Fruit fly (Drosophila melanogaster) whole organism, adult: ENCODE results near the gene ksh.

Experiments
- CG11617 ChIP-seq: fragments of 200-800 bp; sonication (Bioruptor generic); optimal IDR thresholded peaks from 2 replicates; lab custom pipeline; 2017; ENCODE audit warnings: mild to moderate bottlenecking, missing biosample characterization, missing genetic modification reagents, missing genetic modification characterization
- CG12768 ChIP-seq: fragments of 200-800 bp; sonication (Bioruptor generic); optimal IDR thresholded peaks from 2 replicates; lab custom pipeline; 2017; ENCODE audit warnings: missing biosample characterization, missing genetic modification characterization, mild to moderate bottlenecking, moderate library complexity, missing genetic modification reagents
- CG14711 ChIP-seq: fragments of 200-800 bp; sonication (Bioruptor generic); optimal IDR thresholded peaks from 2 replicates; lab custom pipeline; 2018; ENCODE audit warnings: missing biosample characterization, mild to moderate bottlenecking, missing genetic modification characterization, moderate library complexity
- CG1620 ChIP-seq: fragments of 200-800 bp; sonication (Bioruptor generic); optimal IDR thresholded peaks from 2 replicates; lab custom pipeline; 2016; ENCODE audit warnings: missing biosample characterization, missing genetic modification characterization
- CG33017 ChIP-seq: fragments of 200-800 bp; sonication (Bioruptor generic); optimal IDR thresholded peaks from 2 replicates; lab custom pipeline; 2018; ENCODE audit warnings: missing biosample characterization, mild to moderate bottlenecking, missing genetic modification characterization, moderate library complexity
- CG5204 ChIP-seq: fragments of 200-800 bp; sonication (Bioruptor generic); optimal IDR thresholded peaks from 2 replicates; lab custom pipeline; 2016; ENCODE audit warnings: missing biosample characterization, missing genetic modification characterization
- CG7045 ChIP-seq: fragments of 200-800 bp; sonication (Bioruptor generic); optimal IDR thresholded peaks from 2 replicates; lab custom pipeline; 2017; ENCODE audit warnings: missing biosample characterization, mild to moderate bottlenecking, missing genetic modification characterization
- CG7101 ChIP-seq: fragments of 200-800 bp; sonication (Bioruptor generic); optimal IDR thresholded peaks from 2 replicates; lab custom pipeline; 2018; ENCODE audit warnings: missing biosample characterization, mild to moderate bottlenecking, missing genetic modification characterization, moderate library complexity
- Clk ChIP-seq: fragments of 200-800 bp; sonication (Bioruptor generic); optimal IDR thresholded peaks from 2 replicates; lab custom pipeline; 2017; ENCODE audit warnings: missing biosample characterization, missing genetic modification characterization
- Crg-1 ChIP-seq: fragments of 200-800 bp; sonication (Bioruptor generic); optimal IDR thresholded peaks from 2 replicates; lab custom pipeline; 2016; ENCODE audit warnings: missing biosample characterization, missing genetic modification characterization
- Hr96 ChIP-seq: fragments of 200-800 bp; sonication (Bioruptor generic); optimal IDR thresholded peaks from 2 replicates; lab custom pipeline; 2016; ENCODE audit warnings: missing biosample characterization, missing genetic modification characterization
- Mnt ChIP-seq: fragments of 200-800 bp; sonication (Bioruptor generic); optimal IDR thresholded peaks from 2 replicates; lab custom pipeline; 2016; ENCODE audit warnings: missing biosample characterization, mild to moderate bottlenecking, missing genetic modification characterization
- bab1 ChIP-seq: fragments of 200-800 bp; sonication (Bioruptor generic); optimal IDR thresholded peaks from 3 replicates; lab custom pipeline; 2019; ENCODE audit warnings: missing biosample characterization, mild to moderate bottlenecking, missing genetic modification characterization, moderate library complexity
- cic ChIP-seq: fragments of 200-800 bp; sonication (Bioruptor generic); optimal IDR thresholded peaks from 2 replicates; lab custom pipeline; 2017; ENCODE audit warnings: missing biosample characterization, mild to moderate bottlenecking, missing genetic modification characterization, moderate library complexity
- cnc ChIP-seq, 2 experiments: fragments of >200 bp; optimal IDR thresholded peaks; 2 replicates each; lab custom pipeline; 2017
- kay ChIP-seq: fragments of 200-800 bp; sonication (Bioruptor generic); peaks from one replicate; lab custom pipeline; 2016; ENCODE audit warnings: missing biosample characterization, missing genetic modification characterization, borderline replicate concordance
- ovo ChIP-seq: fragments of 200-800 bp; sonication (Bioruptor generic); optimal IDR thresholded peaks from 2 replicates; lab custom pipeline; 2016; ENCODE audit warnings: missing biosample characterization, missing genetic modification characterization
- pad ChIP-seq: fragments of 200-800 bp; sonication (Bioruptor generic); optimal IDR thresholded peaks from 3 replicates; lab custom pipeline; 2017; ENCODE audit warnings: missing biosample characterization, missing genetic modification characterization, mild to moderate bottlenecking, moderate library complexity, missing genetic modification reagents
- tj ChIP-seq: fragments of 200-800 bp; sonication (Bioruptor generic); optimal IDR thresholded peaks from 3 replicates; lab custom pipeline; 2017; ENCODE audit warnings: missing biosample characterization, mild to moderate bottlenecking, missing genetic modification characterization, moderate library complexity
- toe ChIP-seq: fragments of 200-800 bp; sonication (Bioruptor generic); optimal IDR thresholded peaks from 2 replicates; lab custom pipeline; 2016; ENCODE audit warnings: missing biosample characterization, missing genetic modification characterization

Gene ksh

dm6 chrX:19494830-19495610, at the start of gene ksh, which contains the start of the genes CG14200 and Pfrx:
Gene ksh, minus strand, starts transcription at chrX:19494992.
Gene CG14200, plus strand, starts transcription at chrX:19495505.
Gene Pfrx, plus strand, starts transcription at chrX:19495505.
- TF ChIP-seq bab1 (GFP tag; lab: Kevin White, UChicago) = peak; percentile 8
- TF ChIP-seq CG7101 (tag; lab: Kevin White, UChicago) = peak; percentile 10
- TF ChIP-seq Clk (GFP tag; lab: Kevin White, UChicago) = no peak
- TF ChIP-seq CG1620 (GFP tag; lab: Kevin White, UChicago) = peak; percentile 72
- peak; percentile 9 for TF ChIP-seq ovo
- TF ChIP-seq cic (GFP tag; lab: Kevin White, UChicago) = no peak
- TF ChIP-seq toe = peak; percentile 34
- TF ChIP-seq cnc (optimal IDR thresholded peaks at IDR 0.05; lab: Kevin White, UChicago) = no peak

- no peak for TF ChIP-seq CG12768 (GFP tag; lab: Kevin White, UChicago)
- TF ChIP-seq CG1620 (GFP tag; lab: Kevin White, UChicago) = no peak
- no peak for TF ChIP-seq tj
- TF ChIP-seq cnc (optimal IDR thresholded peaks at IDR 0.05; lab: Kevin White, UChicago) = no peak
- TF ChIP-seq CG7045 = no peak
- TF ChIP-seq ovo = no peak
- TF ChIP-seq kay (GFP tag; lab: Kevin White, UChicago) = no peak
- TF ChIP-seq Hr96 (GFP tag; lab: Kevin White, UChicago) = no peak
- no peak for TF ChIP-seq Mnt
- TF ChIP-seq bab1 (GFP tag; lab: Kevin White, UChicago) = no peak
- no peak for TF ChIP-seq CG5204 (GFP tag; lab: Kevin White, UChicago)
- no peak for TF ChIP-seq CG33017
- no peak for TF ChIP-seq Crg-1 (GFP tag; lab: Kevin White, UChicago)
- TF ChIP-seq CG11617 (GFP tag; lab: Kevin White, UChicago) = no peak
- no peak for TF ChIP-seq toe
Observed at dm6 chrX:19535394-19535793, 40.6 kb upstream of the ksh start.

DNA sequence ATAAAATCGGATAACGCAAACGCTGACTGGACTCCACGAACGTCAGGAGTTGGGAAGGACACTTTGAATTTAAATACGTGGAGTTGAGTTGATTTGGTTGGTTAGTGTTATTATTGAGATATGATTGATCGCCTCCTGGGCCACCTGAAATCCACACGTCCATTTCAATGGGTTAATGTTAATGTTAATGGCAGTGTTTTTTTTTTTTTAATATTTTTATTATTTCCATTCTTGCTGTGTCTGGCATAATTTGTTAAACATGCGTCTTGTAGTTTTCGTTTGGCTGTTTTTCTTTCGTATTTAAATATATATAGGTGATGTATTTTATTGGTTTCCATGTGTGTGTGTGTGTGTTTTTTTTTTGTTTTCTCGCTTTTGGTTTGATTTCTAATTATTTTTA, 36.9 kb upstream of the ksh start, which contains the start of gene CG12231:
Gene CG12231 (minus strand): TSS at position 101 of the 400 bp plus-strand sequence.
- no peak for TF ChIP-seq CG5204 (GFP tag; lab: Kevin White, UChicago)
- TF ChIP-seq CG14711 = no peak
- TF ChIP-seq CG33017 = no peak
- no peak for TF ChIP-seq pad (GFP tag; lab: Kevin White, UChicago)
- no peak for TF ChIP-seq kay (GFP tag; lab: Kevin White, UChicago)
- TF ChIP-seq tj = no peak
- no peak for TF ChIP-seq bab1 (GFP tag; lab: Kevin White, UChicago)
- no peak for TF ChIP-seq Mnt
- TF ChIP-seq Hr96 (GFP tag; lab: Kevin White, UChicago) = no peak
- TF ChIP-seq Crg-1 (GFP tag; lab: Kevin White, UChicago) = no peak
- TF ChIP-seq CG7101 (tag; lab: Kevin White, UChicago) = no peak
- TF ChIP-seq Clk (GFP tag; lab: Kevin White, UChicago) = no peak
- TF ChIP-seq CG12768 (GFP tag; lab: Kevin White, UChicago) = no peak
- no peak for TF ChIP-seq CG1620 (GFP tag; lab: Kevin White, UChicago)
- TF ChIP-seq toe = no peak
- TF ChIP-seq cnc (optimal IDR thresholded peaks at IDR 0.05; lab: Kevin White, UChicago) = no peak
- no peak for TF ChIP-seq CG7045
- no peak for TF ChIP-seq cic (GFP tag; lab: Kevin White, UChicago)

DNA sequence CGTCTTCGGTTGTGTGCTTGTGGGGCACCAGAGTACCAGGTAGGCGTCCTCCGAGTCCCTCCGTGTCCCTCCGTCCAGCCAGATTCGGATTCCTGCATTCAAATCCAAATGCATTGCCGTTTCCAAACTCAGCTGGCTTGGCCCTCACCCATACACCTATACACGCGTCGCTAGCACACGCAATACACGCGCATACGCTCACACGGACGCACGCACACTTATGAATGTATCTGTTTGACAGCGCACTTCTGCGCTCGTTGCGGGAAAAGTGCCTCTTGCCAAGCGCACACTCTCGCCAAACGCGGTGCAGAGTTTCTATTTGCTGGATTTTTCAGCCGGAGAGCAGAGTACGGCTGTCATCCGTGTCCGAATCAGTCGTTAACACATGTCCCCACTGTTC, 27.8 kb upstream of the ksh start:
- TF ChIP-seq toe (no peak), cic (GFP tag; lab: Kevin White, UChicago) (no peak), Mnt (peak; percentile 36)

DNA sequence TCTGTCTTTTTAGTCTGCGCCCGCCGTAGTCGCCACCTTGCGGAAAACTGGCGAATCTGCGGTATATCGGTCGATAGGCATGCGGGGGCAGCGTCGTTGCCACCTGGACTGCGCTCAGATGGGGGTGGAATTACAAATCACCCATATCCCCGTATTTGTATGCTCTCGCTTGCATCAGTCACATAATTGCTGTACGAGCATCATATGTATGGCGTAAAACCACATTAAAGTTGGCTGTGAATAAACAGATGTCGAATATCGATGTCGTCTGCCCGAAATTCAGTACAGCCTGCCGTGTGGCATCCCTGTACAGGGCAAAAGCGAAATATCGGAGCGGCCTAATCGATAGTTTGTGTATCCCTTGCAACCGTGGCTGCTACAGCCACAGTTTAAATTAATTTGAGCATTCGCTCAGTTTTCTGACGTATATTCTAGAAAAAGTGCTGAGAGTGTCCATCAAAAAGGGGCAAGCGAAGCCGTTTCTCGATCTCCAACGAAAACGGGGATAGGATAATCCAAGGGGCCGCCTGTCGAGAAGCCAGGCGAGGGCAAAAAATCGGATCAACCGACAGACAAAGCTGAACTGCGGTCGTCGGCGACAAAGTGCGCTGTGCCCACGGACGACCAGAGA, 27.1 kb upstream of the ksh start, which contains the start of the genes Idh3a and CoRest:
Gene Idh3a (minus strand): TSS at position 58 of the 631 bp plus-strand sequence.
Gene CoRest (plus strand): TSS at position 177 of the 631 bp plus-strand sequence.
- TF ChIP-seq CG14711 (no peak), Clk (GFP tag; lab: Kevin White, UChicago) (no peak), ovo (no peak), Hr96 (GFP tag; lab: Kevin White, UChicago) (peak; percentile 52), pad (GFP tag; lab: Kevin White, UChicago) (peak; percentile 24), kay (GFP tag; lab: Kevin White, UChicago) (no peak), CG11617 (GFP tag; lab: Kevin White, UChicago) (peak; percentile 6), CG7101 (tag; lab: Kevin White, UChicago) (no peak), toe (peak; percentile 73), Mnt (peak; percentile 18), tj (peak; percentile 9), cnc (optimal IDR thresholded peaks at IDR 0.05; lab: Kevin White, UChicago) (no peak), CG33017 (no peak), bab1 (GFP tag; lab: Kevin White, UChicago) (peak; percentile 18)

- TF ChIP-seq tj = no peak
- TF ChIP-seq toe = no peak
- TF ChIP-seq pad (GFP tag; lab: Kevin White, UChicago) = no peak
- TF ChIP-seq Mnt = peak; percentile 39
- TF ChIP-seq bab1 (GFP tag; lab: Kevin White, UChicago) = no peak
- peak; percentile 3 for TF ChIP-seq Crg-1 (GFP tag; lab: Kevin White, UChicago)
- no peak for TF ChIP-seq Clk (GFP tag; lab: Kevin White, UChicago)
- TF ChIP-seq cic (GFP tag; lab: Kevin White, UChicago) = peak; percentile 16
- no peak for TF ChIP-seq Hr96 (GFP tag; lab: Kevin White, UChicago)
Observed at dm6 chrX:19520888-19521287, 26.1 kb upstream of the ksh start.
